Worm (Caenorhabditis elegans) whole organism, L4 larva: ENCODE results near the gene K02A6.2.

ENCODE experiments used
- R02D3.7 ChIP-seq: fragments of 150-350 bp; sonication (generic microtip); optimal IDR thresholded peaks from 3 replicates; lab custom pipeline; 2014; ENCODE audit warnings: missing biosample characterization, missing genetic modification characterization
- daf-8 ChIP-seq: fragments of 200-800 bp; sonication (Bioruptor generic); IDR thresholded peaks from 2 replicates; pipeline ENCODE4 v1.3.6; 2022; ENCODE audit warnings: missing genetic modification characterization, missing compliant biosample characterization
- jun-1 ChIP-seq: fragments of 150-350 bp; optimal IDR thresholded peaks from 2 replicates; lab custom pipeline; 2014; ENCODE audit warnings: missing biosample characterization, missing genetic modification reagents, missing genetic modification characterization
- nhr-10 ChIP-seq: fragments of 150-350 bp; optimal IDR thresholded peaks from 2 replicates; lab custom pipeline; 2014; ENCODE audit warnings: missing biosample characterization, missing genetic modification characterization
- nhr-11 ChIP-seq: fragments of 150-350 bp; optimal IDR thresholded peaks from 2 replicates; lab custom pipeline; 2014; ENCODE audit warnings: missing biosample characterization, missing genetic modification characterization
- zag-1 ChIP-seq: fragments of 150-350 bp; optimal IDR thresholded peaks from 2 replicates; lab custom pipeline; 2014; ENCODE audit warnings: missing biosample characterization, missing genetic modification characterization

ce11 chrX:8233554-8233953 is 8.7 kb upstream of the K02A6.2 start:
- TF ChIP-seq R02D3.7 (tag; lab: Kevin White, UChicago) = no peak
- TF ChIP-seq jun-1 = no peak
- no peak for TF ChIP-seq nhr-11 (tag; lab: Kevin White, UChicago)
- TF ChIP-seq nhr-10 (tag; lab: Kevin White, UChicago) = no peak
- TF ChIP-seq zag-1 (tag; lab: Kevin White, UChicago) = no peak
- TF ChIP-seq daf-8 (GFP tag; lab: Robert Waterston, UW) = no peak
